Fruit fly (Drosophila melanogaster) whole organism, embryonic: Measurements from ENCODE around the gene Ykt6.

Experiments used
- Awh ChIP-seq: fragments of 200-800 bp; sonication (Bioruptor generic); IDR thresholded peaks from 2 replicates; pipeline ENCODE4, ENCODE4 v1.3.6; 2022; ENCODE audit warnings: missing biosample characterization, missing genetic modification characterization
- BEAF-32 ChIP-seq: fragments of 200-800 bp; sonication (Bioruptor generic); optimal IDR thresholded peaks from 3 replicates; lab custom pipeline; 2017; ENCODE audit warnings: missing biosample characterization, missing genetic modification characterization, mild to moderate bottlenecking, moderate library complexity, missing genetic modification reagents
- C15 ChIP-seq: fragments of 200-800 bp; sonication (Bioruptor generic); IDR thresholded peaks from 3 replicates; pipeline ENCODE4 v1.3.6; 2022; ENCODE audit warnings: missing biosample characterization, missing genetic modification characterization
- CG10321 ChIP-seq: fragments of 200-800 bp; sonication (Bioruptor generic); IDR thresholded peaks from 2 replicates; pipeline ENCODE4 v1.3.6; 2022; ENCODE audit warnings: missing biosample characterization, missing genetic modification characterization
- CG10565 ChIP-seq: fragments of 200-800 bp; sonication (Bioruptor generic); optimal IDR thresholded peaks from 3 replicates; lab custom pipeline; 2016; ENCODE audit warnings: missing biosample characterization, mild to moderate bottlenecking, missing genetic modification characterization
- CG10654 ChIP-seq: fragments of 200-800 bp; sonication (Bioruptor generic); optimal IDR thresholded peaks from 2 replicates; lab custom pipeline; 2016; ENCODE audit warnings: missing biosample characterization, missing genetic modification characterization
- CG11085 ChIP-seq: fragments of 200-800 bp; sonication (Bioruptor generic); IDR thresholded peaks from 2 replicates; pipeline ENCODE4 v1.3.6; 2022; ENCODE audit warnings: missing biosample characterization, missing genetic modification characterization
- CG11093 ChIP-seq: fragments of 200-800 bp; sonication (Bioruptor generic); IDR thresholded peaks from 3 replicates; pipeline ENCODE4 v1.3.6; 2022; ENCODE audit warnings: missing biosample characterization, missing genetic modification characterization
- CG11247 ChIP-seq: fragments of 200-800 bp; sonication (Bioruptor generic); IDR thresholded peaks from 2 replicates; pipeline ENCODE4 v1.3.6; 2022; ENCODE audit warnings: missing biosample characterization, missing genetic modification characterization
- CG11398 ChIP-seq: fragments of 200-800 bp; sonication (Bioruptor generic); optimal IDR thresholded peaks from 2 replicates; lab custom pipeline; 2016; ENCODE audit warnings: missing biosample characterization, missing genetic modification characterization
- CG13894 ChIP-seq: fragments of 200-800 bp; sonication (Bioruptor generic); optimal IDR thresholded peaks from 3 replicates; lab custom pipeline; 2018; ENCODE audit warnings: missing biosample characterization, mild to moderate bottlenecking, missing genetic modification characterization, moderate library complexity
- CG14441 ChIP-seq: fragments of 200-800 bp; sonication (Bioruptor generic); IDR thresholded peaks from 2 replicates; pipeline ENCODE4 v1.3.6; 2022; ENCODE audit warnings: missing biosample characterization, missing genetic modification characterization
- CG15479 ChIP-seq: fragments of 200-800 bp; sonication (Bioruptor generic); optimal IDR thresholded peaks from 3 replicates; lab custom pipeline; 2019; ENCODE audit warnings: missing biosample characterization, mild to moderate bottlenecking, missing genetic modification characterization, moderate library complexity
- CG17912 ChIP-seq: fragments of 200-800 bp; sonication (Bioruptor generic); optimal IDR thresholded peaks from 2 replicates; lab custom pipeline; 2018; ENCODE audit warnings: missing biosample characterization, mild to moderate bottlenecking, missing genetic modification characterization
- CG18262 ChIP-seq: fragments of 200-800 bp; optimal IDR thresholded peaks from 3 replicates; lab custom pipeline; 2019; ENCODE audit warnings: missing biosample characterization, mild to moderate bottlenecking, missing genetic modification characterization, moderate library complexity
- CG4360 ChIP-seq: fragments of 200-800 bp; sonication (Bioruptor generic); IDR thresholded peaks from 2 replicates; pipeline ENCODE4 v1.3.6; 2022; ENCODE audit warnings: missing biosample characterization, missing genetic modification characterization
- CG4854 ChIP-seq: fragments of 200-800 bp; sonication (Bioruptor generic); optimal IDR thresholded peaks from 2 replicates; lab custom pipeline; 2016; ENCODE audit warnings: missing biosample characterization, missing genetic modification characterization, inconsistent platforms
- CG7372 ChIP-seq: fragments of 200-800 bp; sonication (Bioruptor generic); IDR thresholded peaks from 2 replicates; pipeline ENCODE4 v1.3.6; 2022; ENCODE audit warnings: missing biosample characterization, missing genetic modification characterization
- CG8478 ChIP-seq: fragments of >200 bp; optimal IDR thresholded peaks from 2 replicates; lab custom pipeline; 2018
- CrebB ChIP-seq: fragments of 200-800 bp; sonication (Bioruptor generic); optimal IDR thresholded peaks from 3 replicates; lab custom pipeline; 2018; ENCODE audit warnings: missing biosample characterization, mild to moderate bottlenecking, missing genetic modification characterization
- D ChIP-seq, 2 experiments: fragments of 200-800 bp in 1 of 2; fragments of >200 bp in 1 of 2; sonication (Bioruptor generic) in 1 of 2; optimal IDR thresholded peaks; 2 replicates in 1 of 2; 3 replicates in 1 of 2; lab custom pipeline; 2017; ENCODE audit warnings: mild to moderate bottlenecking in 1 of 2, missing biosample characterization in 1 of 2, missing genetic modification characterization in 1 of 2, missing genetic modification reagents in 1 of 2
- Dfd ChIP-seq, 2 experiments: fragments of >200 bp; optimal IDR thresholded peaks; 2 replicates each; lab custom pipeline; 2017; ENCODE audit warnings: missing biosample characterization in 2 of 2, missing genetic modification characterization in 2 of 2
- Ets65A ChIP-seq: fragments of 200-800 bp; sonication (Bioruptor generic); peaks from one replicate; lab custom pipeline; 2016; ENCODE audit warnings: missing biosample characterization, missing genetic modification characterization
- Hr39 ChIP-seq: fragments of >200 bp; optimal IDR thresholded peaks from 2 replicates; lab custom pipeline; 2017
- Hsf ChIP-seq: fragments of 200-800 bp; sonication (Bioruptor generic); optimal IDR thresholded peaks from 3 replicates; lab custom pipeline; 2016; ENCODE audit warnings: missing biosample characterization, missing genetic modification characterization
- NC2β ChIP-seq: fragments of 200-800 bp; sonication (Bioruptor generic); optimal IDR thresholded peaks from 2 replicates; lab custom pipeline; 2016; ENCODE audit warnings: missing biosample characterization, missing genetic modification characterization
- NFAT ChIP-seq: fragments of 200-800 bp; sonication (Bioruptor generic); IDR thresholded peaks from 2 replicates; pipeline ENCODE4 v1.3.6; 2022; ENCODE audit warnings: missing biosample characterization, missing genetic modification characterization
- Trl ChIP-seq, 3 experiments: fragments of >200 bp in 2 of 3; fragments of 200-800 bp in 1 of 3; sonication (Bioruptor generic) in 1 of 3; optimal IDR thresholded peaks; 2 replicates in 1 of 3; 3 replicates in 2 of 3; lab custom pipeline; 2016 to 2017; ENCODE audit warnings: missing biosample characterization in 1 of 3, missing genetic modification characterization in 1 of 3
- Xrp1 ChIP-seq: fragments of 200-800 bp; sonication (Bioruptor generic); IDR thresholded peaks from 2 replicates; pipeline ENCODE4 v1.3.6; 2022; ENCODE audit warnings: missing biosample characterization, missing genetic modification characterization
- ase ChIP-seq: fragments of 200-800 bp; sonication (Bioruptor generic); IDR thresholded peaks from 3 replicates; pipeline ENCODE4 v1.3.6; 2022; ENCODE audit warnings: missing biosample characterization, missing genetic modification characterization
- cas ChIP-seq: fragments of 200-800 bp; sonication (Bioruptor generic); IDR thresholded peaks from 2 replicates; pipeline ENCODE4 v1.3.6; 2022; ENCODE audit warnings: missing biosample characterization, missing genetic modification characterization
- cg ChIP-seq: fragments of 200-800 bp; sonication (Bioruptor generic); optimal IDR thresholded peaks from 3 replicates; lab custom pipeline; 2019; ENCODE audit warnings: missing biosample characterization, mild to moderate bottlenecking, missing genetic modification characterization, moderate library complexity
- chif ChIP-seq, 2 experiments: fragments of 200-800 bp; sonication (Bioruptor generic); optimal IDR thresholded peaks; 3 replicates each; lab custom pipeline; 2016; ENCODE audit warnings: missing biosample characterization in 2 of 2, missing genetic modification characterization in 2 of 2
- chinmo ChIP-seq: fragments of 200-800 bp; sonication (Bioruptor generic); IDR thresholded peaks from 4 replicates; pipeline ENCODE4 v1.3.6; 2022; ENCODE audit warnings: missing biosample characterization, missing genetic modification characterization; ENCODE audit not compliant: partially characterized antibody
- crp ChIP-seq, 2 experiments: fragments of 200-800 bp; sonication (Bioruptor generic); optimal IDR thresholded peaks; 2 replicates in 1 of 2; 3 replicates in 1 of 2; lab custom pipeline; 2017; ENCODE audit warnings: missing biosample characterization in 2 of 2, missing genetic modification characterization in 2 of 2, mild to moderate bottlenecking in 1 of 2, moderate library complexity in 1 of 2
- dimm ChIP-seq: fragments of 200-800 bp; sonication (Bioruptor generic); IDR thresholded peaks from 2 replicates; pipeline ENCODE4 v1.3.6; 2022; ENCODE audit warnings: missing biosample characterization, missing genetic modification characterization
- fd3F ChIP-seq: fragments of 200-800 bp; sonication (Bioruptor generic); optimal IDR thresholded peaks from 2 replicates; lab custom pipeline; 2018; ENCODE audit warnings: missing biosample characterization, mild to moderate bottlenecking, missing genetic modification characterization, moderate library complexity
- gt ChIP-seq: fragments of 200-800 bp; sonication (Bioruptor generic); IDR thresholded peaks from 2 replicates; pipeline ENCODE4 v1.3.6; 2022; ENCODE audit warnings: missing biosample characterization, missing genetic modification characterization
- hb ChIP-seq: fragments of 200-800 bp; sonication (Bioruptor generic); IDR thresholded peaks from 3 replicates; pipeline ENCODE4 v1.3.6; 2022; ENCODE audit warnings: missing biosample characterization, missing genetic modification characterization; ENCODE audit not compliant: partially characterized antibody
- insv ChIP-seq, 2 experiments: fragments of 200-800 bp; sonication (Bioruptor generic); optimal IDR thresholded peaks; 3 replicates each; lab custom pipeline; 2016 to 2018; ENCODE audit warnings: missing biosample characterization in 2 of 2, missing genetic modification characterization in 2 of 2
- mam ChIP-seq: fragments of 200-800 bp; sonication (Bioruptor generic); optimal IDR thresholded peaks from 3 replicates; lab custom pipeline; 2016; ENCODE audit warnings: missing biosample characterization, missing genetic modification characterization
- nom ChIP-seq: fragments of 200-800 bp; sonication (Bioruptor generic); optimal IDR thresholded peaks from 2 replicates; lab custom pipeline; 2017; ENCODE audit warnings: missing biosample characterization, missing genetic modification characterization, mild to moderate bottlenecking, moderate library complexity, missing genetic modification reagents
- pho ChIP-seq: fragments of 200-800 bp; sonication (Bioruptor generic); optimal IDR thresholded peaks from 2 replicates; lab custom pipeline; 2016; ENCODE audit warnings: missing biosample characterization, missing genetic modification characterization
- pros ChIP-seq: fragments of 200-800 bp; sonication (Bioruptor generic); optimal IDR thresholded peaks from 3 replicates; lab custom pipeline; 2019; ENCODE audit warnings: missing biosample characterization, mild to moderate bottlenecking, missing genetic modification characterization, moderate library complexity
- pum ChIP-seq: fragments of 200-800 bp; sonication (Bioruptor generic); optimal IDR thresholded peaks from 2 replicates; lab custom pipeline; 2016; ENCODE audit warnings: missing biosample characterization, missing genetic modification characterization
- rib ChIP-seq: fragments of 200-800 bp; sonication (Bioruptor generic); IDR thresholded peaks from 2 replicates; pipeline ENCODE4 v1.3.6; 2022; ENCODE audit warnings: missing biosample characterization, missing genetic modification characterization
- ro ChIP-seq: fragments of 200-800 bp; sonication (Bioruptor generic); IDR thresholded peaks from 2 replicates; pipeline ENCODE4 v1.3.6; 2022; ENCODE audit warnings: missing biosample characterization, missing genetic modification characterization
- row ChIP-seq: fragments of 200-800 bp; sonication (Bioruptor generic); IDR thresholded peaks from 3 replicates; pipeline ENCODE4 v1.3.6; 2022; ENCODE audit warnings: missing biosample characterization, missing genetic modification characterization
- scrt ChIP-seq: fragments of 200-800 bp; sonication (Bioruptor generic); optimal IDR thresholded peaks from 2 replicates; lab custom pipeline; 2018; ENCODE audit warnings: missing biosample characterization, mild to moderate bottlenecking, missing genetic modification characterization, moderate library complexity
- shn ChIP-seq: fragments of 200-800 bp; sonication (Bioruptor generic); optimal IDR thresholded peaks from 3 replicates; lab custom pipeline; 2016; ENCODE audit warnings: missing biosample characterization, missing genetic modification characterization
- trh ChIP-seq: fragments of 200-800 bp; sonication (Bioruptor generic); optimal IDR thresholded peaks from 2 replicates; lab custom pipeline; 2016; ENCODE audit warnings: missing biosample characterization, missing genetic modification characterization
- ttk ChIP-seq: fragments of 200-800 bp; sonication (Bioruptor generic); IDR thresholded peaks from 2 replicates; pipeline ENCODE4 v2.1.2; 2022; ENCODE audit warnings: missing biosample characterization, missing genetic modification characterization

Ykt6 gene

DNA sequence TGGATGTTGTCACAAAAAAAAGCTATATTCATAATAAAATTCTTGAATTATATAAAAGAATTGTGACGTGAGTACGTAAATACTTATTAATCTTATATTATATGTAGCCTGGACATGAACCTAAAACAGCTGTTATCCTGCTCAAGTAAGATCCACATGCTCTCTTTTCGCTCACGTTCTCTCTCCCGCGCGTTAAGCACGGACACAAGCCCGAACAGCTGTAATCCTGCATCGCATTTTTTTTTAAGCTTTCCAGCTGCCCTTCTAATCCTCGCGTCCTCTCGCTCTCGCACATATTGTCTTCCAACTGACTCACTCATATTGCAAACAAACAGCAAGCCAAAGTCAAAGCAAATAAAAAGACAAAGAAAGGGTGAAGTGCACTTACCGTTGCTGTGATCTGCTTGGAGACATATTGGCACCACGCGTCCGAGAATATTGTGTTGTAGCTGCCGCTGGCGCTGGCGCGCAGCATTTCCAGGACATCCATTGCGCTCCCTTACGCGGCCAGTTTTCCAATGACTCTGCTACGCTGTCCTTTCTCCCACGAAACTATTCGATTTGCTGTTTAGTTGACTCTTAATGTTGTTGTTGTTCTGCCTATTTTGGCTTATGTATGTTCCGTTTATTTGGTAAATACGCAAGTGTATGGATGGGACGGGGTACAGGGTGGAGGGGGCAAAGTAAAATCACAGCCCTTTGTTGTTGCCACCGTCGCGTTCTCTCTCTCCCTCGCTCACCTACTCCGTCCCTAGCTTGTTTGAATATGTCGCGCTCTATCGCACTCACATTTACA lies 47.0 kb downstream of the Ykt6 start (continued):
- TF ChIP-seq pum (GFP tag; lab: Kevin White, UChicago) (no peak), CG10654 (GFP tag; lab: Kevin White, UChicago) (no peak), BEAF-32 (GFP tag; lab: Kevin White, UChicago) (peak; percentile 1), crp (GFP tag; optimal IDR thresholded peaks at IDR 0.05; lab: Kevin White, UChicago) (peak; percentile 36 to 82), Dfd (GFP tag; optimal IDR thresholded peaks at IDR 0.05; lab: Kevin White, UChicago) (no peak), CG10321 (GFP tag; lab: Robert Waterston, UW) (peak; percentile 69; the same call in 1 of the 2 replicates), CG11398 (GFP tag; lab: Kevin White, UChicago) (no peak), dimm (GFP tag; lab: Robert Waterston, UW) (no peak), CG10565 (no peak), Ets65A (no peak), CG4854 (no peak), Trl (optimal IDR thresholded peaks at IDR 0.05; lab: Kevin White, UChicago) (peak; percentile 10 to 63), Trl (GFP tag; optimal IDR thresholded peaks at IDR 0.05; lab: Kevin White, UChicago) (no peak), CG7372 (GFP tag; lab: Robert Waterston, UW) (no peak), ttk (0 out of 2 replicates have a peak, but pooled peaks have one; percentile 27), trh (GFP tag; lab: Kevin White, UChicago) (no peak), CG11085 (no peak), cas (GFP tag; lab: Robert Waterston, UW) (no peak), shn (no peak), C15 (GFP tag; lab: Robert Waterston, UW) (no peak), chif (GFP tag; optimal IDR thresholded peaks at IDR 0.05; lab: Kevin White, UChicago) (no peak), ro (GFP tag; lab: Robert Waterston, UW) (no peak), NFAT (GFP tag; lab: Robert Waterston, UW) (peak; percentile 52), cg (no peak), CG18262 (tag; lab: Kevin White, UChicago) (no peak), fd3F (GFP tag; lab: Kevin White, UChicago) (no peak), CG8478 (lab: Kevin White, UChicago) (peak; percentile 35), CG11247 (GFP tag; lab: Robert Waterston, UW) (no peak), Xrp1 (0 out of 2 replicates have a peak, but pooled peaks have one; percentile 24), CG13894 (tag; lab: Kevin White, UChicago) (no peak), ase (GFP tag; lab: Robert Waterston, UW) (no peak), Hr39 (no peak), scrt (GFP tag; lab: Kevin White, UChicago) (no peak), row (GFP tag; lab: Robert Waterston, UW) (no peak), CG11093 (GFP tag; lab: Robert Waterston, UW) (no peak), CrebB (peak; percentile 2), gt (no peak), CG17912 (GFP tag; lab: Kevin White, UChicago) (no peak), NC2β (GFP tag; lab: Kevin White, UChicago) (no peak), Awh (GFP tag; lab: Robert Waterston, UW) (no peak), pho (GFP tag; lab: Kevin White, UChicago) (no peak), insv (GFP tag; optimal IDR thresholded peaks at IDR 0.05; lab: Kevin White, UChicago) (peak in 1 of 2 experiments; percentile 52), hb (no peak)
- TF ChIP-seq, all 482 proteins: peak for 35

DNA sequence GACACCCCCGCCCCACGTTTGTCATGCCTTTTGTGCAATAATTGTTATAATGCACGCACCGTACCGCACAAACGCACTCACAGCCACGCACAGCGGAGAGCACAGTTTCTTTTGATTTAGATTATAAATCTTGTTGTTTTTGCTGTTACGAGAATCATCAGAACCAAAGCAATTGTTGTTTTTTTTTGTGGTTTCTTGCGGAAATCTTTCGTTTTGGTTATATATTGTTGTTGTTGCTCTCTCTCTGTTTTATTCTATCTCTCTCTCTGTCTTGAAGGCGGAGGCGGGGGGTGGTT lies 47.6 kb downstream of the Ykt6 start:
- TF ChIP-seq pros (GFP tag; lab: Kevin White, UChicago) (peak; percentile 60), rib (GFP tag; lab: Robert Waterston, UW) (no peak), D (optimal IDR thresholded peaks at IDR 0.05; lab: Kevin White, UChicago) (no peak), D (GFP tag; optimal IDR thresholded peaks at IDR 0.05; lab: Kevin White, UChicago) (no peak), chinmo (0 out of 4 replicates have a peak, but pooled peaks have one; percentile 60), CG4360 (GFP tag; lab: Robert Waterston, UW) (peak; percentile 65; the same call in 1 of the 2 replicates), mam (no peak), CG15479 (GFP tag; lab: Kevin White, UChicago) (peak; percentile 52), Hsf (GFP tag; lab: Kevin White, UChicago) (no peak), CG14441 (no peak), Trl (optimal IDR thresholded peaks at IDR 0.05; lab: Kevin White, UChicago) (peak in 1 of 2 experiments; percentile 40), Trl (GFP tag; optimal IDR thresholded peaks at IDR 0.05; lab: Kevin White, UChicago) (no peak), nom (GFP tag; lab: Kevin White, UChicago) (peak; percentile 6)
